Fruit fly (Drosophila melanogaster) whole organism, embryonic: Measurements from ENCODE around the gene Sik2.

ENCODE experiments used
- Atf3 ChIP-seq: fragments of 200-800 bp; sonication (Bioruptor generic); optimal IDR thresholded peaks from 3 replicates; lab custom pipeline; 2016; ENCODE audit warnings: missing biosample characterization, missing genetic modification characterization
- CG10321 ChIP-seq: fragments of 200-800 bp; sonication (Bioruptor generic); IDR thresholded peaks from 2 replicates; pipeline ENCODE4 v1.3.6; 2022; ENCODE audit warnings: missing biosample characterization, missing genetic modification characterization
- CG10979 ChIP-seq: fragments of 200-800 bp; sonication (Bioruptor generic); optimal IDR thresholded peaks from 2 replicates; lab custom pipeline; 2018; ENCODE audit warnings: missing biosample characterization, mild to moderate bottlenecking, missing genetic modification characterization, moderate library complexity
- CG11398 ChIP-seq: fragments of 200-800 bp; sonication (Bioruptor generic); optimal IDR thresholded peaks from 2 replicates; lab custom pipeline; 2016; ENCODE audit warnings: missing biosample characterization, missing genetic modification characterization
- CG12155 ChIP-seq: fragments of 200-800 bp; sonication (Bioruptor generic); optimal IDR thresholded peaks from 3 replicates; lab custom pipeline; 2016; ENCODE audit warnings: missing biosample characterization, missing genetic modification characterization
- CG12769 ChIP-seq: fragments of 200-800 bp; sonication (Bioruptor generic); optimal IDR thresholded peaks from 2 replicates; lab custom pipeline; 2019; ENCODE audit warnings: missing biosample characterization, mild to moderate bottlenecking, missing genetic modification characterization, moderate library complexity
- CG13894 ChIP-seq: fragments of 200-800 bp; sonication (Bioruptor generic); optimal IDR thresholded peaks from 3 replicates; lab custom pipeline; 2018; ENCODE audit warnings: missing biosample characterization, mild to moderate bottlenecking, missing genetic modification characterization, moderate library complexity
- CG14441 ChIP-seq: fragments of 200-800 bp; sonication (Bioruptor generic); IDR thresholded peaks from 2 replicates; pipeline ENCODE4 v1.3.6; 2022; ENCODE audit warnings: missing biosample characterization, missing genetic modification characterization
- CG15011 ChIP-seq: fragments of 200-800 bp; sonication (Bioruptor generic); optimal IDR thresholded peaks from 3 replicates; lab custom pipeline; 2018; ENCODE audit warnings: missing biosample characterization, mild to moderate bottlenecking, missing genetic modification characterization
- CG15514 ChIP-seq: fragments of 200-800 bp; sonication (Bioruptor generic); optimal IDR thresholded peaks from 3 replicates; lab custom pipeline; 2017; ENCODE audit warnings: missing biosample characterization, missing genetic modification characterization, mild to moderate bottlenecking, moderate library complexity, missing genetic modification reagents
- CG16779 ChIP-seq: fragments of 200-800 bp; sonication (Bioruptor generic); IDR thresholded peaks from 2 replicates; pipeline ENCODE4 v1.3.6; 2022; ENCODE audit warnings: missing biosample characterization, missing genetic modification characterization
- CG17328 ChIP-seq: fragments of 200-800 bp; sonication (Bioruptor generic); IDR thresholded peaks from 2 replicates; pipeline ENCODE4 v1.3.6; 2022; ENCODE audit warnings: missing biosample characterization, missing genetic modification characterization
- CG18619 ChIP-seq: fragments of 200-800 bp; sonication (Bioruptor generic); optimal IDR thresholded peaks from 3 replicates; lab custom pipeline; 2017; ENCODE audit warnings: missing biosample characterization, mild to moderate bottlenecking, missing genetic modification characterization
- CG2116 ChIP-seq: fragments of 200-800 bp; sonication (Bioruptor generic); optimal IDR thresholded peaks from 3 replicates; lab custom pipeline; 2018; ENCODE audit warnings: missing biosample characterization, mild to moderate bottlenecking, missing genetic modification characterization
- CG2120 ChIP-seq: fragments of 200-800 bp; sonication (Bioruptor generic); optimal IDR thresholded peaks from 3 replicates; lab custom pipeline; 2016; ENCODE audit warnings: missing biosample characterization, missing genetic modification characterization
- CG32532 ChIP-seq: fragments of 200-800 bp; sonication (Bioruptor generic); IDR thresholded peaks from 2 replicates; pipeline ENCODE4 v1.3.6; 2022; ENCODE audit warnings: missing biosample characterization, missing genetic modification characterization
- CG3847 ChIP-seq: fragments of 200-800 bp; sonication (Bioruptor generic); IDR thresholded peaks from 2 replicates; pipeline ENCODE4 v1.3.6; 2022; ENCODE audit warnings: missing biosample characterization, missing genetic modification characterization
- CG5245 ChIP-seq: fragments of 200-800 bp; sonication (Bioruptor generic); optimal IDR thresholded peaks from 3 replicates; lab custom pipeline; 2016; ENCODE audit warnings: missing biosample characterization, missing genetic modification characterization
- D19B ChIP-seq: fragments of 200-800 bp; sonication (Bioruptor generic); optimal IDR thresholded peaks from 2 replicates; lab custom pipeline; 2017; ENCODE audit warnings: missing biosample characterization, mild to moderate bottlenecking, missing genetic modification characterization
- E2f2 ChIP-seq: fragments of 200-800 bp; sonication (Bioruptor generic); IDR thresholded peaks from 2 replicates; pipeline ENCODE4 v1.3.6; 2022; ENCODE audit warnings: missing biosample characterization, missing genetic modification characterization
- Lim3 ChIP-seq: fragments of 200-800 bp; sonication (Bioruptor generic); IDR thresholded peaks from 2 replicates; pipeline ENCODE4 v1.3.6; 2022; ENCODE audit warnings: missing biosample characterization, missing genetic modification characterization
- Lpt ChIP-seq: fragments of >200 bp; optimal IDR thresholded peaks from 2 replicates; lab custom pipeline; 2018; ENCODE audit warnings: missing biosample characterization, missing genetic modification characterization
- Med ChIP-seq: fragments of 200-800 bp; sonication (Bioruptor generic); peaks from one replicate; lab custom pipeline; 2016; ENCODE audit warnings: missing biosample characterization, missing genetic modification characterization, mild to moderate bottlenecking, inconsistent platforms, moderate library complexity
- NK7.1 ChIP-seq: fragments of 200-800 bp; sonication (Bioruptor generic); optimal IDR thresholded peaks from 3 replicates; lab custom pipeline; 2016; ENCODE audit warnings: missing biosample characterization, missing genetic modification characterization
- Nf-YB ChIP-seq: fragments of 200-800 bp; sonication (Bioruptor generic); optimal IDR thresholded peaks from 3 replicates; lab custom pipeline; 2019; ENCODE audit warnings: missing biosample characterization, mild to moderate bottlenecking, missing genetic modification characterization, moderate library complexity
- Nf-YC ChIP-seq: fragments of 200-800 bp; optimal IDR thresholded peaks from 3 replicates; lab custom pipeline; 2019; ENCODE audit warnings: missing biosample characterization, mild to moderate bottlenecking, missing genetic modification characterization, moderate library complexity
- Poxn ChIP-seq: fragments of 200-800 bp; sonication (Bioruptor generic); IDR thresholded peaks from 2 replicates; pipeline ENCODE4 v1.3.6; 2022; ENCODE audit warnings: missing biosample characterization, missing genetic modification characterization
- Side ChIP-seq: fragments of 200-800 bp; sonication (Bioruptor generic); optimal IDR thresholded peaks from 2 replicates; lab custom pipeline; 2016; ENCODE audit warnings: missing biosample characterization, missing genetic modification characterization
- Taf1 ChIP-seq: fragments of 200-800 bp; sonication (Bioruptor generic); IDR thresholded peaks from 2 replicates; pipeline ENCODE4 v1.3.6; 2022; ENCODE audit warnings: missing biosample characterization, missing genetic modification characterization
- az2 ChIP-seq: fragments of 200-800 bp; sonication (Bioruptor generic); optimal IDR thresholded peaks from 3 replicates; lab custom pipeline; 2016; ENCODE audit warnings: missing biosample characterization, missing genetic modification characterization
- bigmax ChIP-seq: fragments of 200-800 bp; sonication (Bioruptor generic); optimal IDR thresholded peaks from 2 replicates; lab custom pipeline; 2018; ENCODE audit warnings: missing biosample characterization, mild to moderate bottlenecking, missing genetic modification characterization
- cg ChIP-seq: fragments of 200-800 bp; sonication (Bioruptor generic); optimal IDR thresholded peaks from 3 replicates; lab custom pipeline; 2019; ENCODE audit warnings: missing biosample characterization, mild to moderate bottlenecking, missing genetic modification characterization, moderate library complexity
- exex ChIP-seq: fragments of 200-800 bp; sonication (Bioruptor generic); optimal IDR thresholded peaks from 4 replicates; lab custom pipeline; 2018; ENCODE audit warnings: missing biosample characterization, mild to moderate bottlenecking, missing genetic modification characterization, moderate library complexity
- fu2 ChIP-seq: fragments of 200-800 bp; sonication (Bioruptor generic); optimal IDR thresholded peaks from 2 replicates; lab custom pipeline; 2016; ENCODE audit warnings: missing biosample characterization, missing genetic modification characterization
- gro ChIP-seq: fragments of 200-800 bp; sonication (Bioruptor generic); optimal IDR thresholded peaks from 2 replicates; lab custom pipeline; 2016; ENCODE audit warnings: missing biosample characterization, missing genetic modification characterization
- gt ChIP-seq: fragments of 200-800 bp; sonication (Bioruptor generic); IDR thresholded peaks from 2 replicates; pipeline ENCODE4 v1.3.6; 2022; ENCODE audit warnings: missing biosample characterization, missing genetic modification characterization
- hkb ChIP-seq, 2 experiments: fragments of 200-800 bp in 1 of 2; fragments of >200 bp in 1 of 2; sonication (Bioruptor generic) in 1 of 2; IDR thresholded peaks in 1 of 2; optimal IDR thresholded peaks in 1 of 2; 2 replicates each; pipeline versions ENCODE4 v1.3.6 to Lab custom; 2017 to 2022; ENCODE audit warnings: missing biosample characterization in 1 of 2, missing genetic modification characterization in 1 of 2
- inv ChIP-seq: fragments of 200-800 bp; sonication (Bioruptor generic); IDR thresholded peaks from 2 replicates; pipeline ENCODE4 v1.3.6; 2022; ENCODE audit warnings: missing biosample characterization, missing genetic modification characterization; ENCODE audit not compliant: partially characterized antibody
- ken ChIP-seq: fragments of 200-800 bp; sonication (Bioruptor generic); IDR thresholded peaks from 3 replicates; pipeline ENCODE4 v1.3.6; 2022; ENCODE audit warnings: missing biosample characterization, missing genetic modification characterization
- luna ChIP-seq: fragments of 200-800 bp; sonication (Bioruptor generic); optimal IDR thresholded peaks from 2 replicates; lab custom pipeline; 2016; ENCODE audit warnings: missing biosample characterization, missing genetic modification characterization
- nerfin-2 ChIP-seq: fragments of 200-800 bp; sonication (Bioruptor generic); IDR thresholded peaks from 2 replicates; pipeline ENCODE4 v1.3.6; 2022; ENCODE audit warnings: missing biosample characterization, missing genetic modification characterization; ENCODE audit not compliant: partially characterized antibody
- phol ChIP-seq: fragments of 200-800 bp; sonication (Bioruptor generic); optimal IDR thresholded peaks from 3 replicates; lab custom pipeline; 2018; ENCODE audit warnings: missing biosample characterization, mild to moderate bottlenecking, missing genetic modification characterization, moderate library complexity
- run ChIP-seq: fragments of 200-800 bp; sonication (Bioruptor generic); optimal IDR thresholded peaks from 3 replicates; lab custom pipeline; 2018; ENCODE audit warnings: missing biosample characterization, mild to moderate bottlenecking, missing genetic modification characterization
- sd ChIP-seq: fragments of 200-800 bp; sonication (Bioruptor generic); optimal IDR thresholded peaks from 3 replicates; lab custom pipeline; 2018; ENCODE audit warnings: missing biosample characterization, mild to moderate bottlenecking, missing genetic modification characterization, moderate library complexity
- sens ChIP-seq: fragments of 200-800 bp; sonication (Bioruptor generic); peaks from one replicate; lab custom pipeline; 2016; ENCODE audit warnings: missing biosample characterization, missing genetic modification characterization
- slp2 ChIP-seq: fragments of 200-800 bp; sonication (Bioruptor generic); optimal IDR thresholded peaks from 2 replicates; lab custom pipeline; 2016; ENCODE audit warnings: missing biosample characterization, missing genetic modification characterization
- sr ChIP-seq: fragments of 200-800 bp; sonication (Bioruptor generic); IDR thresholded peaks from 3 replicates; pipeline ENCODE4 v1.3.6; 2022; ENCODE audit warnings: missing biosample characterization, missing genetic modification characterization
- ssp ChIP-seq: fragments of 200-800 bp; sonication (Bioruptor generic); IDR thresholded peaks from 2 replicates; pipeline ENCODE4 v1.3.6; 2022; ENCODE audit warnings: missing biosample characterization, missing genetic modification characterization
- stwl ChIP-seq: fragments of 200-800 bp; sonication (Bioruptor generic); optimal IDR thresholded peaks from 3 replicates; lab custom pipeline; 2018; ENCODE audit warnings: missing biosample characterization, mild to moderate bottlenecking, missing genetic modification characterization, moderate library complexity
- vfl ChIP-seq: fragments of 200-800 bp; sonication (Bioruptor generic); optimal IDR thresholded peaks from 2 replicates; lab custom pipeline; 2016; ENCODE audit warnings: missing biosample characterization, missing genetic modification characterization

Sik2 gene

dm6 chrX:2037605-2038004 lies 24.1 kb downstream of the Sik2 start:
- TF ChIP-seq sens (GFP tag; lab: Kevin White, UChicago) (peak; percentile 58), CG12155 (GFP tag; lab: Kevin White, UChicago) (no peak), CG15514 (GFP tag; lab: Kevin White, UChicago) (no peak), CG11398 (no peak), fu2 (GFP tag; lab: Kevin White, UChicago) (no peak), Nf-YB (peak; percentile 73), CG14441 (no peak), ssp (GFP tag; lab: Robert Waterston, UW) (no peak), inv (GFP tag; lab: Robert Waterston, UW) (no peak), CG10321 (GFP tag; lab: Robert Waterston, UW) (peak; percentile 77), CG17328 (no peak), gro (no peak), luna (GFP tag; lab: Kevin White, UChicago) (no peak), Nf-YC (tag; lab: Kevin White, UChicago) (peak; percentile 83), CG12769 (tag; lab: Kevin White, UChicago) (peak; percentile 5), cg (GFP tag; lab: Kevin White, UChicago) (no peak), Lim3 (GFP tag; lab: Robert Waterston, UW) (no peak), bigmax (GFP tag; lab: Kevin White, UChicago) (no peak), sr (GFP tag; lab: Robert Waterston, UW) (peak; percentile 74; the same call in 2 of the 3 replicates), sd (tag; lab: Kevin White, UChicago) (peak; percentile 22), gt (GFP tag; lab: Robert Waterston, UW) (no peak), Lpt (GFP tag; lab: Kevin White, UChicago) (no peak), Poxn (GFP tag; lab: Robert Waterston, UW) (no peak), stwl (tag; lab: Kevin White, UChicago) (no peak)

dm6 chrX:2036800-2037488 lies 24.8 kb downstream of the Sik2 start:
- no peak for TF ChIP-seq exex
- TF ChIP-seq Atf3: no peak
- peak; percentile 90 for TF ChIP-seq D19B (GFP tag; lab: Kevin White, UChicago)
- no peak for TF ChIP-seq vfl (GFP tag; lab: Kevin White, UChicago)
- TF ChIP-seq CG5245 (GFP tag; lab: Kevin White, UChicago): no peak
- TF ChIP-seq ken: no peak; the same call in 2 of the 3 replicates
- no peak for TF ChIP-seq cg (GFP tag; lab: Kevin White, UChicago)
- no peak for TF ChIP-seq nerfin-2 (GFP tag; lab: Robert Waterston, UW)
- TF ChIP-seq CG13894 (tag; lab: Kevin White, UChicago): no peak
- TF ChIP-seq CG16779 (GFP tag; lab: Robert Waterston, UW): no peak
- TF ChIP-seq run (tag; lab: Kevin White, UChicago): no peak
- TF ChIP-seq sr (GFP tag; lab: Robert Waterston, UW): no peak; the same call in 2 of the 3 replicates
- TF ChIP-seq CG18619 (GFP tag; lab: Kevin White, UChicago): no peak
- no peak for TF ChIP-seq slp2 (GFP tag; lab: Kevin White, UChicago)
- TF ChIP-seq phol (tag; lab: Kevin White, UChicago): peak; percentile 39
- no peak for TF ChIP-seq Taf1 (GFP tag; lab: Robert Waterston, UW)
- TF ChIP-seq NK7.1 (GFP tag; lab: Kevin White, UChicago): no peak
- no peak for TF ChIP-seq Side (GFP tag; lab: Kevin White, UChicago)
- TF ChIP-seq CG2120: peak; percentile 24
- TF ChIP-seq CG15011: no peak
- no peak for TF ChIP-seq hkb (optimal IDR thresholded peaks at IDR 0.05; lab: Kevin White, UChicago)
- TF ChIP-seq hkb (GFP tag; IDR thresholded peaks at IDR 0.05; lab: Robert Waterston, UW): 0 out of 2 replicates have a peak, but pooled peaks have one; percentile 15
- no peak for TF ChIP-seq CG2116
- TF ChIP-seq CG10979: no peak
- peak; percentile 25 for TF ChIP-seq az2 (GFP tag; lab: Kevin White, UChicago)
- TF ChIP-seq CG32532 (GFP tag; lab: Robert Waterston, UW): peak; percentile 19; the same call in 1 of the 2 replicates
- no peak for TF ChIP-seq CG3847 (GFP tag; lab: Robert Waterston, UW)
- peak; percentile 77 for TF ChIP-seq Med (GFP tag; lab: Kevin White, UChicago)
- TF ChIP-seq E2f2 (GFP tag; lab: Robert Waterston, UW): no peak
